Worm (Caenorhabditis elegans): ENCODE results near the gene W03C9.1.

The W03C9.1 gene

DNA sequence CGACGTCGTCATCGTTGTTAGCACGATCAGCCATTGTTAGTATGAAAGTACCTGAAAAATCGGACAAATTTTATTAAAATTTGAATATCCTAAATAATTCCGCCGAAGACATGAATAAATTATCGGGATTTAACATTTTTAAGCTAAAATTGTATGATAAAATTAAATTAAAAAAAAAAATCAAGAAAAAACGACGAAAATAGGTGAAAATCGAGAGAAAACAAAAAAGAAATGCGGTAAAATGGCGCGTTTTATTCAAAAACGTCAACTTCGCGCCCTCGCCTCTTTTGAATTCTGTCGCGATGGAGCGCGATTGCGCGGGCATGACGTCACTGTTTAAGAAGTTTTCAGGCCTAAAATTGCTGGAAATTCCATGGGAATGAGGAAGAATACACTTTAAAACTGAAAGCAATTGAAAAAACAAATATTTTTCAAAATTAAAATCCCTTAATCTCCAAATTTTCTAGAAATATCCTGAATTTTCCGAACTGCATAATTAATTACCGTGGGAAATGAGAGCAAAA, 44.7 kb upstream of the W03C9.1 start, which contains the start of gene mcm-2 (continued):
- no peak for TF ChIP-seq chd-7 (tag; optimal IDR thresholded peaks at IDR 0.05)
- no peak for TF ChIP-seq K12H6.12 (tag; optimal IDR thresholded peaks at IDR 0.05)
- no peak for TF ChIP-seq nfya-2 (GFP tag; IDR thresholded peaks at IDR 0.05)
- no peak for TF ChIP-seq hmg-20 (GFP tag; IDR thresholded peaks at IDR 0.05)
- no peak for TF ChIP-seq nhr-27 (tag; optimal IDR thresholded peaks at IDR 0.05)
- TF ChIP-seq pha-4 (tag; optimal IDR thresholded peaks at IDR 0.05) = no peak
- no peak for TF ChIP-seq Y53F4B.3 (GFP tag; IDR thresholded peaks at IDR 0.05)
- TF ChIP-seq ztf-25 (GFP tag; IDR thresholded peaks at IDR 0.05) = no peak
- peak; percentile 98 for TF ChIP-seq mcd-1 (GFP tag; IDR thresholded peaks at IDR 0.05)
- TF ChIP-seq Y79H2A.3 (GFP tag; conservative IDR thresholded peaks at IDR 0.05) = peak; percentile 65; the same call in 1 of the 2 replicates
- no peak for TF ChIP-seq nhr-179 (tag; optimal IDR thresholded peaks at IDR 0.05)
- TF ChIP-seq T26A5.8 (tag; optimal IDR thresholded peaks at IDR 0.05) = no peak
- TF ChIP-seq F57C9.4 (tag; optimal IDR thresholded peaks at IDR 0.05) = no peak
- TF ChIP-seq snpc-3.4 (tag; optimal IDR thresholded peaks at IDR 0.05) = peak; percentile 95
- no peak for TF ChIP-seq K11D2.4 (GFP tag; IDR thresholded peaks at IDR 0.05)
- TF ChIP-seq Y53G8AR.9 (GFP tag; conservative IDR thresholded peaks at IDR 0.05) = peak; percentile 93; the same call in 1 of the 2 replicates
- no peak for TF ChIP-seq F10E7.11 (tag; optimal IDR thresholded peaks at IDR 0.05)
- TF ChIP-seq hmg-1.2 (GFP tag; IDR thresholded peaks at IDR 0.05) = peak; percentile 73
- TF ChIP-seq unc-62 (GFP tag; optimal IDR thresholded peaks at IDR 0.05) = no peak
- TF ChIP-seq F55B11.4 (tag; optimal IDR thresholded peaks at IDR 0.05; ENCODE audit: borderline replicate concordance, insufficient read depth) = no peak
- TF ChIP-seq nhr-120 (GFP tag; IDR thresholded peaks at IDR 0.05) = no peak
- peak; percentile 99 for TF ChIP-seq madf-6 (GFP tag; IDR thresholded peaks at IDR 0.05)
- peak; percentile 98 for TF ChIP-seq ceh-91 (GFP tag; IDR thresholded peaks at IDR 0.05)
- TF ChIP-seq fkh-3 (tag; optimal IDR thresholded peaks at IDR 0.05) = no peak
- TF ChIP-seq lsy-27 (tag; optimal IDR thresholded peaks at IDR 0.05; ENCODE audit: borderline replicate concordance, insufficient read depth) = no peak
- TF ChIP-seq madf-10 (tag; optimal IDR thresholded peaks at IDR 0.05) = no peak
- TF ChIP-seq C06A6.2 (GFP tag; conservative IDR thresholded peaks at IDR 0.05) = no peak
- TF ChIP-seq snpc-4 (GFP tag; optimal IDR thresholded peaks at IDR 0.05) = peak; percentile 59
- TF ChIP-seq snpc-4 (tag; optimal IDR thresholded peaks at IDR 0.05) = peak in 3 of 4 experiments; percentile 11 to 75 (median 43)
- TF ChIP-seq hlh-26 (GFP tag; conservative IDR thresholded peaks at IDR 0.05) = no peak
- TF ChIP-seq ztf-6 (GFP tag; IDR thresholded peaks at IDR 0.05) = no peak
- no peak for TF ChIP-seq ztf-3 (GFP tag; optimal IDR thresholded peaks at IDR 0.05)
- no peak for TF ChIP-seq F57A8.1 (GFP tag; optimal IDR thresholded peaks at IDR 0.05)
- no peak; the same call in 1 of the 2 replicates for TF ChIP-seq B0336.3 (GFP tag; IDR thresholded peaks at IDR 0.05)
- TF ChIP-seq aptf-2 (GFP tag; conservative IDR thresholded peaks at IDR 0.05) = peak; percentile 87
- TF ChIP-seq ztf-18 (tag; optimal IDR thresholded peaks at IDR 0.05) = peak; percentile 10
- peak; percentile 75 for TF ChIP-seq attf-3 (GFP tag; conservative IDR thresholded peaks at IDR 0.05)
- TF ChIP-seq bed-2 (GFP tag; IDR thresholded peaks at IDR 0.05) = no peak
- TF ChIP-seq nfyb-1 (GFP tag; IDR thresholded peaks at IDR 0.05) = peak; percentile 64
- TF ChIP-seq efl-1 (GFP tag; optimal IDR thresholded peaks at IDR 0.05) = peak; percentile 99
- TF ChIP-seq somi-1 (GFP tag; optimal IDR thresholded peaks at IDR 0.05) = no peak
- TF ChIP-seq madf-8 (GFP tag; conservative IDR thresholded peaks at IDR 0.05) = peak; percentile 99
- TF ChIP-seq ceh-100 (GFP tag; IDR thresholded peaks at IDR 0.05) = peak; percentile 80
- no peak for TF ChIP-seq rec-8 (tag; optimal IDR thresholded peaks at IDR 0.05)
- no peak for TF ChIP-seq tbp1 (GFP tag; optimal IDR thresholded peaks at IDR 0.05)
- TF ChIP-seq dpff-1 (tag; optimal IDR thresholded peaks at IDR 0.05) = no peak
- TF ChIP-seq lin-35 (GFP tag; optimal IDR thresholded peaks at IDR 0.05) = peak; percentile 57 to 86 (median 74)
- TF ChIP-seq zim-3 (tag; optimal IDR thresholded peaks at IDR 0.05) = no peak

All from whole organism, young adult.